Worm (Caenorhabditis elegans): ENCODE measurements around the gene F42E8.1.

DNA sequence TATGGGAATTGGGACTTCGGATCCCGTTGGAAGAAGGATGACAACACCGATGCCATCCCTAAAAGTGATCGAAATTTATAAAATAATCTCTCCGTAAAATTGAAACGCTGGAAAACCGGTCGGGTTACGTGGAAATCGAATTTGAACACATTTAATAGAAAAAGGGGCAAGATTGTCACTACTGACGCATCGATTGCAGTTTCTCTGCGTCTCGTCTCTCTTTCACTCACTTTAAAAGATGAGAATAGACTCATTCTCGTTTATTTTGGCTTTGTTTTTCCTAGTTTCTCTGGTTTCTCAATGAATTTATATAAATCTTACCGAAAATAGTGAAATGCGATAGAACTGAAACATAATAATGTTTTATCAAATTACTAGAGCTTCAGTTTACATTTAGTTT is 20.3 kb upstream of the F42E8.1 start, which contains the start of gene scyl-1:
- TF ChIP-seq unc-55 (GFP tag; optimal IDR thresholded peaks at IDR 0.05) (peak; percentile 74), nhr-237 (tag; optimal IDR thresholded peaks at IDR 0.05) (no peak), lin-13 (GFP tag; optimal IDR thresholded peaks at IDR 0.05) (peak; percentile 85), nhr-77 (tag; optimal IDR thresholded peaks at IDR 0.05) (no peak), skn-1 (tag; optimal IDR thresholded peaks at IDR 0.05) (no peak), lin-39 (tag; optimal IDR thresholded peaks at IDR 0.05) (no peak), nhr-12 (tag; optimal IDR thresholded peaks at IDR 0.05) (no peak), snpc-4 (tag; optimal IDR thresholded peaks at IDR 0.05) (peak; percentile 17), mdl-1 (tag; optimal IDR thresholded peaks at IDR 0.05) (peak in 1 of 2 experiments; percentile 14), F13H6.1 (tag; optimal IDR thresholded peaks at IDR 0.05) (peak; percentile 83), egl-27 (tag; optimal IDR thresholded peaks at IDR 0.05) (no peak), lin-11 (tag; optimal IDR thresholded peaks at IDR 0.05) (no peak), ceh-82 (tag; optimal IDR thresholded peaks at IDR 0.05) (no peak)
